Fruit fly (Drosophila melanogaster) whole organism, adult: ENCODE data around the gene LManIII.
A peak's percentile ranks its signal among the peaks of the same experiment; 100 is the strongest.

Source experiments
- CG14711 ChIP-seq: fragments of 200-800 bp; sonication (Bioruptor generic); optimal IDR thresholded peaks from 2 replicates; lab custom pipeline; 2018; ENCODE audit warnings: missing biosample characterization, mild to moderate bottlenecking, missing genetic modification characterization, moderate library complexity
- CG7045 ChIP-seq: fragments of 200-800 bp; sonication (Bioruptor generic); optimal IDR thresholded peaks from 2 replicates; lab custom pipeline; 2017; ENCODE audit warnings: missing biosample characterization, mild to moderate bottlenecking, missing genetic modification characterization
- CG7101 ChIP-seq: fragments of 200-800 bp; sonication (Bioruptor generic); optimal IDR thresholded peaks from 2 replicates; lab custom pipeline; 2018; ENCODE audit warnings: missing biosample characterization, mild to moderate bottlenecking, missing genetic modification characterization, moderate library complexity
- Hr96 ChIP-seq: fragments of 200-800 bp; sonication (Bioruptor generic); optimal IDR thresholded peaks from 2 replicates; lab custom pipeline; 2016; ENCODE audit warnings: missing biosample characterization, missing genetic modification characterization
- cic ChIP-seq: fragments of 200-800 bp; sonication (Bioruptor generic); optimal IDR thresholded peaks from 2 replicates; lab custom pipeline; 2017; ENCODE audit warnings: missing biosample characterization, mild to moderate bottlenecking, missing genetic modification characterization, moderate library complexity
- ovo ChIP-seq: fragments of 200-800 bp; sonication (Bioruptor generic); optimal IDR thresholded peaks from 2 replicates; lab custom pipeline; 2016; ENCODE audit warnings: missing biosample characterization, missing genetic modification characterization

- TF ChIP-seq cic (peak; percentile 61), ovo (no peak), CG7045 (GFP tag; lab: Kevin White, UChicago) (no peak), CG7101 (tag; lab: Kevin White, UChicago) (no peak), CG14711 (tag; lab: Kevin White, UChicago) (no peak), Hr96 (GFP tag; lab: Kevin White, UChicago) (no peak)
Measured at dm6 chr2L:8719757-8720156, 48.8 kb downstream of the LManIII start.
